Fruit fly (Drosophila melanogaster): ENCODE measurements around the gene CG5021.

dm6 chr3L:8951507-8951906, 15.1 kb upstream of the CG5021 start:
- TF ChIP-seq CG8478 (optimal IDR thresholded peaks at IDR 0.05) = no peak
- no peak for TF ChIP-seq CTCF (optimal IDR thresholded peaks at IDR 0.05)

All from S2 (cell line).